Worm (Caenorhabditis elegans) whole organism, midembryonic: ENCODE measurements around the gene F56B3.6.

Experiments
- T22C8.4 ChIP-seq: fragments of 200-800 bp; sonication (Bioruptor generic); IDR thresholded peaks from 2 replicates; pipeline ENCODE4 v1.3.6; 2022; ENCODE audit warnings: missing genetic modification characterization, missing compliant biosample characterization
- cog-1 ChIP-seq: sonication (generic microtip); optimal IDR thresholded peaks from 2 replicates; lab custom pipeline; 2016; ENCODE audit warnings: missing genetic modification characterization, missing compliant biosample characterization
- flt-1 ChIP-seq: fragments of 200-800 bp; sonication (Bioruptor generic); IDR thresholded peaks from 2 replicates; pipeline ENCODE4 v1.3.6; 2022; ENCODE audit warnings: missing genetic modification characterization, missing compliant biosample characterization
- klf-2 ChIP-seq: fragments of 200-800 bp; sonication (Bioruptor generic); conservative IDR thresholded peaks from 2 replicates; pipeline ENCODE4 v1.3.6; 2022; ENCODE audit warnings: missing genetic modification reagents, missing genetic modification characterization, missing compliant biosample characterization
- med-1 ChIP-seq: sonication (generic microtip); optimal IDR thresholded peaks from 2 replicates; lab custom pipeline; 2017; ENCODE audit warnings: missing genetic modification characterization, mild to moderate bottlenecking, missing compliant biosample characterization, antibody characterized with exemption, missing genetic modification reagents; ENCODE audit not compliant: insufficient read depth
- ref-1 ChIP-seq: fragments of 200-800 bp; sonication (Bioruptor generic); conservative IDR thresholded peaks from 2 replicates; pipeline ENCODE4 v1.3.6; 2022; ENCODE audit warnings: missing genetic modification reagents, missing genetic modification characterization, missing compliant biosample characterization
- tab-1 ChIP-seq: fragments of 200-800 bp; sonication (Bioruptor generic); IDR thresholded peaks from 2 replicates; pipeline ENCODE4 v1.3.6; 2022; ENCODE audit warnings: missing genetic modification characterization, missing compliant biosample characterization
- ztf-23 ChIP-seq: fragments of 200-800 bp; sonication (Bioruptor generic); IDR thresholded peaks from 2 replicates; pipeline ENCODE4 v1.3.6; 2022; ENCODE audit warnings: missing genetic modification reagents, missing genetic modification characterization, missing compliant biosample characterization
- ztf-29 ChIP-seq: fragments of 200-800 bp; sonication (Bioruptor generic); IDR thresholded peaks from 2 replicates; pipeline ENCODE4 v1.3.6; 2022; ENCODE audit warnings: missing genetic modification reagents, missing genetic modification characterization, missing compliant biosample characterization

The F56B3.6 gene

ce11 chrIV:787755-788154, at the start of gene F56B3.6:
TSS of gene F56B3.6 (plus strand) at chrIV:788055.
- TF ChIP-seq med-1 = no peak
- no peak for TF ChIP-seq tab-1
- no peak for TF ChIP-seq flt-1 (GFP tag; lab: Robert Waterston, UW)
- no peak for TF ChIP-seq ztf-29 (GFP tag; lab: Robert Waterston, UW)
- TF ChIP-seq klf-2 (GFP tag; lab: Robert Waterston, UW) = no peak

DNA sequence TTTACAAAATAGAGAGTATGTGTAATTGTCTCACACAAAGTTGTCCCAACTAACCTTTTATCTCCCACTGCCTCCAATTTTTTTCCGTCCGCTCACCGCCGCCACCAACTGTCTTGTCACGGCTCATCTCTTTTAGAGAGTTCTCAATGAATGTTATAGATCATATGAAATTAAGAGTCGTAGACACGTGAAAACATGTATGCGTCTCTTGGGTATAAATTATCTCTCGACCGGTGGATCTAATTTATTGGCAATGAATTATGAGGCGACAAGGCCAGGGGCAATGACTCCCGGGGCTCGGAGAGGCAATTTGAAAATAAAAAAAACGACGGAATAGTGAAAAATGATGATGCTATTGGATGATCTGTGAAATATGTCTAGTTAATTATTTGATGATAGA, 47.2 kb upstream of the F56B3.6 start:
- TF ChIP-seq cog-1 (tag; lab: Kevin White, UChicago) (no peak), med-1 (no peak), T22C8.4 (no peak), ref-1 (GFP tag; lab: Robert Waterston, UW) (no peak), ztf-29 (GFP tag; lab: Robert Waterston, UW) (no peak), ztf-23 (no peak), klf-2 (GFP tag; lab: Robert Waterston, UW) (no peak), tab-1 (no peak), flt-1 (GFP tag; lab: Robert Waterston, UW) (no peak)

DNA sequence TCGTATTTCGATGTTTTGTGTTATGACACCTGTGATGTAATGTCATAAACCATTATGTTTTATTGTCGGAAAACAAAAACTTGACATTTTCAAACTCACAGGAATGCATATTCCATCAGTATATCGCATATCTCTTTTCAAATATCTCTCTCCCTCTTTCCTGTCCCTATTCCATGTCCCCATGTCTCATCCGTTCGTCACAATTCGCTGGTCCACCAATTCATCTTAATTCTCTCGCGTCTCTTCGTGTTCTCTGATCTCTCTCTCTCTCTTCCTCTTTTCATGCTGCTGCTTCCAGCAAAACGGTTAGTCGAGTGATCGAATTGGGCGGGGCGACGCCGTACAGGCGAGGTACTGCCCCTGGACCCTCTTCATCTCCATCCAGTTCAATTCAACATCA, 46.0 kb upstream of the F56B3.6 start:
- TF ChIP-seq ztf-29 (GFP tag; lab: Robert Waterston, UW) (no peak), ref-1 (GFP tag; lab: Robert Waterston, UW) (no peak), cog-1 (tag; lab: Kevin White, UChicago) (no peak), med-1 (no peak), flt-1 (GFP tag; lab: Robert Waterston, UW) (no peak), T22C8.4 (no peak), ztf-23 (no peak), tab-1 (no peak), klf-2 (GFP tag; lab: Robert Waterston, UW) (no peak)

ce11 chrIV:746333-746732, 41.5 kb upstream of the F56B3.6 start:
- TF ChIP-seq ztf-23 (no peak), T22C8.4 (no peak), ztf-29 (GFP tag; lab: Robert Waterston, UW) (no peak), med-1 (no peak), flt-1 (GFP tag; lab: Robert Waterston, UW) (no peak), tab-1 (no peak), cog-1 (tag; lab: Kevin White, UChicago) (no peak), ref-1 (GFP tag; lab: Robert Waterston, UW) (no peak), klf-2 (GFP tag; lab: Robert Waterston, UW) (no peak)

ce11 chrIV:749557-749956, 38.3 kb upstream of the F56B3.6 start:
- TF ChIP-seq ztf-29 (GFP tag; lab: Robert Waterston, UW) = no peak
- no peak for TF ChIP-seq flt-1 (GFP tag; lab: Robert Waterston, UW)
- TF ChIP-seq klf-2 (GFP tag; lab: Robert Waterston, UW) = no peak
- no peak for TF ChIP-seq tab-1
- no peak for TF ChIP-seq ztf-23
- TF ChIP-seq ref-1 (GFP tag; lab: Robert Waterston, UW) = no peak
- no peak for TF ChIP-seq med-1
- no peak for TF ChIP-seq cog-1 (tag; lab: Kevin White, UChicago)
- TF ChIP-seq T22C8.4 = no peak

DNA sequence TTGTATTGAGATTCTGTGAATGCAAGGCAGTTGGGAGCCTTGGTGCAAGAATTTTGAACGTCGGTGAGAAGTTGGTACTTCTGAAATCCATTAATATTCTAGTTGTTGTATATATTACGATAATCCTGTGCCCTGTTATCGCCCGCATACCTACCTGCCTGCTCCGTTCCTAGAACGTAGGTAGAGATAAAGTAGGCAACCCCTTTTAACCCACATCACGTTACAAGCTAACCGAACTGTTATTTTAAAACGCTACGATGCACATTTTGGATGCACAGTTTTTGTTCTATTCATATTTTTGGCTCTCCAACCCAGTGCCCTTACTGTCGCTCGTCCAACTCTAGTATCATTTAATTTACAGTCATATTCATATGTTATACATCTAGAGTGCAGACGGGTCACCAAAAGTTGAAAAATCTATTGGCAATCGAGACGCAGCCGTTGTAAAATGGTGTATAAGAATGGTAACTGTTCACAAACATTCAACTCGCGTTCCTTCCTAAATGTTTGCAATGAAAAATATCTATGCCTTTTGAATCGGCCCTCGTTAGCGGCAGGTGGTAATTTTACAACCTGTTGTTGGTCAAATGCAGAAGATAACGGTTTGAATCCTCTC, 33.4 kb upstream of the F56B3.6 start:
- no peak for TF ChIP-seq med-1
- TF ChIP-seq ztf-29 (GFP tag; lab: Robert Waterston, UW) = no peak
- TF ChIP-seq flt-1 (GFP tag; lab: Robert Waterston, UW) = no peak
- no peak for TF ChIP-seq klf-2 (GFP tag; lab: Robert Waterston, UW)
- no peak for TF ChIP-seq cog-1 (tag; lab: Kevin White, UChicago)
- TF ChIP-seq ztf-23 = no peak
- TF ChIP-seq ref-1 (GFP tag; lab: Robert Waterston, UW) = no peak
- TF ChIP-seq tab-1 = no peak
- TF ChIP-seq T22C8.4 = no peak

- TF ChIP-seq ztf-23 (no peak), tab-1 (no peak), klf-2 (GFP tag; lab: Robert Waterston, UW) (no peak), med-1 (no peak), T22C8.4 (no peak), ref-1 (GFP tag; lab: Robert Waterston, UW) (no peak), flt-1 (GFP tag; lab: Robert Waterston, UW) (no peak), cog-1 (tag; lab: Kevin White, UChicago) (no peak)
Observed at ce11 chrIV:756421-756820, 31.4 kb upstream of the F56B3.6 start, which contains the start of gene srt-23. TSS of gene srt-23 (plus strand) at chrIV:756721.

DNA sequence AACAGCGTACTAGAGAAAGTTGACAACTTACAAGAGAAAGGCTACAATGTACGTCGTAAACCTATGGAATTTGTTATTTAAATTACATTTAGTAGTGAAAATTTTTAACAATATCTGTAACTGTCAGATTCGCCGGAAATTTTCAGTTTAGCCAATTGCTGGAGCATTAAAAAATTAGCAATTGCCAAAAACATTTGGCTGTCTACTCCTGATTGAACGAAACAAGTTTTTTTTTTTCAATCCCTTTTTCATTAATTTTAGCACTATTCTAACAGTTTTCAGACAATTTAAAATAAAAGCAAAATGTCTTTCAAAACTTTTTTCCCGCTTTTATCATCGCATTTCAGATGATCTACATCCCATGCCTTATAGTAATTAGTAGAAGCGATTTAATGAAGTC, 30.9 kb upstream of the F56B3.6 start:
- no peak for TF ChIP-seq med-1
- TF ChIP-seq flt-1 (GFP tag; lab: Robert Waterston, UW) = no peak
- no peak for TF ChIP-seq ref-1 (GFP tag; lab: Robert Waterston, UW)
- no peak for TF ChIP-seq ztf-23
- TF ChIP-seq tab-1 = no peak

DNA sequence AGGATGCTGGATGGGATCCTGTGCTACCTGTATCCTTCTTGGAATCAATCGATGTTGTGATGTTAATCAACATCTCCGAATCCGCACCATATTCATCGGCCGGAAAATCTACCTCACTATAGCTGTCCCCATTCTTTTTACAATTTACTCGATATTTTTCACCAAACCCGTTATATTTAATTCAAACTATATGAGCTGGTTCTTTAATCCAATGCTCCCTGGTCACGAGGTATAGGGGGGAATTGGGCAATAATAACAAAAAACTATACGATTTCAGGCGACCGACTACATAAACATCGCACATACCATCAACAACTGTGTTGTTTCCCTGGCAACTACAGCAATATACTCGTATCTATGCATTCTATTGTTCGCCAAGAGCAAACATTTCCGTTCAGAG, 30.3 kb upstream of the F56B3.6 start:
- TF ChIP-seq klf-2 (GFP tag; lab: Robert Waterston, UW) (no peak), ztf-23 (no peak), ref-1 (GFP tag; lab: Robert Waterston, UW) (no peak), cog-1 (tag; lab: Kevin White, UChicago) (no peak), T22C8.4 (no peak), flt-1 (GFP tag; lab: Robert Waterston, UW) (no peak), ztf-29 (GFP tag; lab: Robert Waterston, UW) (no peak), tab-1 (no peak), med-1 (no peak)

DNA sequence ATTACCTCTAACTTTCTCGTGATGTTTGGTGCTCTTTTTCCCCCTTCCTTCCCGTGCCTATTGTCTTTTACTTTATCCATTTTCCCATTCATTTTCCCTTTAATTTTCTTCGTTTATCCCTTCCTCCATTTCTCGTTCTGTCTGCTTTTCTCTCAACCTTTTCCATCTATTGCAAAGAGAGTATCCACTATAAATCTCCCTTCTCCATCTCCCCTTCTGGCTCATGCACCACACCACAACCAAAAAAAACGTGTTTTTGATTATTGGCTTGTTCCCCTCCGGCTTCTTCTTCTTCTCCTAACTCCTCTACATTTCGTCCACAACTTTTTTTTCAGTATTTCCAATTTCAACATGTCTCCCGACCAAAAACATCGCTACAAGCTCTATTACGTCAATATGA, 27.6 kb upstream of the F56B3.6 start, which contains the start of gene gst-40:
Gene gst-40, plus strand, starts transcription at position 236 of the 400 bp plus-strand sequence.
- TF ChIP-seq ztf-29 (GFP tag; lab: Robert Waterston, UW) (no peak), T22C8.4 (no peak), ref-1 (GFP tag; lab: Robert Waterston, UW) (no peak)
